Fruit fly (Drosophila melanogaster): ENCODE results near the gene bowl.

The bowl gene

DNA sequence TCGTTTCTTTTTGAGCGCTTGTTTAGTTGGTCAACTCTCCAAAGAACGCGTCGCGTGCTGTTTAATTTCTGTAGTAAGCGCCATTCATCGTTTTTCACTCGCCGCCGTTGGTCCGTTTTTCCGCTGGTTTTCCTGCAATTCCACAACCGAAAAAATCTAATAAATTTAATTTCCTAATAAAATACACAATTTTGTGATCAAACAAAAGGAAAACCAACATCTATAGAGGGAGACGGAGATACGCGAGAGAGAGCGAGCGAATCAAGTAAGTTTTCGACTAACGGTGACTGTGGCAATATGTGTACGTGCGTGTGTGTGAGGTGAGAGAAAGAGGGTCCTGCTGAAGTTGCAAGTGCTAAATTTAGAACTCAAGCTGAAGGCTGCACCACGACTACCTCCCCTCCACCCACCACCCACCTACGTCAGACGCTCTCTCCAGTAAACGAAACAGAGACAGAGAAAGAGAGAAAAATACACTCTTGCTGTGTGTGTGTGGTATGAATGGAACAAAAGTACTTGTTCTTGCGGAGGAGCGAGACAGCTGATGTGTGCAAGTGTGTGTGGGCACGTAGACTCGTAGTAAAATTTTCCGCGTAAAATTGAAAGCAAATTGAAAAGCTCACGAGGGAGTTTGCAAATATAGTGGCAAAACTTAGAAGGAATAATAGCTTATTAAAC lies 32.1 kb downstream of the bowl start, which contains the start of gene Reph (continued):
- no peak for TF ChIP-seq CG10979 (tag; optimal IDR thresholded peaks at IDR 0.05)
- TF ChIP-seq Usf (GFP tag; optimal IDR thresholded peaks at IDR 0.05), result no peak
- no peak for TF ChIP-seq CG7839 (tag; optimal IDR thresholded peaks at IDR 0.05)
- TF ChIP-seq CrebB (tag; optimal IDR thresholded peaks at IDR 0.05), result peak; percentile 49
- TF ChIP-seq disco-r (GFP tag; optimal IDR thresholded peaks at IDR 0.05), result no peak
- no peak for TF ChIP-seq danr (GFP tag; IDR thresholded peaks at IDR 0.05)
- TF ChIP-seq Fer1 (GFP tag; optimal IDR thresholded peaks at IDR 0.05), result peak; percentile 58
- peak; percentile 17 for TF ChIP-seq YL-1 (GFP tag; optimal IDR thresholded peaks at IDR 0.05)
- no peak for TF ChIP-seq dysf (GFP tag; IDR thresholded peaks at IDR 0.05)
- TF ChIP-seq yki (optimal IDR thresholded peaks at IDR 0.05), result peak; percentile 7
- no peak for TF ChIP-seq CG10274 (GFP tag; optimal IDR thresholded peaks at IDR 0.05)
- no peak for TF ChIP-seq pnt (GFP tag; optimal IDR thresholded peaks at IDR 0.05)
- TF ChIP-seq nmo (GFP tag; optimal IDR thresholded peaks at IDR 0.05), result peak; percentile 4
- peak; percentile 88 for TF ChIP-seq CG1832 (GFP tag; optimal IDR thresholded peaks at IDR 0.05)
- TF ChIP-seq Sry-δ (GFP tag; optimal IDR thresholded peaks at IDR 0.05), result no peak
- no peak for TF ChIP-seq CG10959 (GFP tag; IDR thresholded peaks at IDR 0.05)
- no peak for TF ChIP-seq CG2678 (tag; optimal IDR thresholded peaks at IDR 0.05)
- TF ChIP-seq CG11398 (GFP tag; optimal IDR thresholded peaks at IDR 0.05), result no peak
- no peak for TF ChIP-seq Atf3 (GFP tag; optimal IDR thresholded peaks at IDR 0.05)
- TF ChIP-seq dmrt99B (tag; optimal IDR thresholded peaks at IDR 0.05), result no peak
- TF ChIP-seq caup (GFP tag; optimal IDR thresholded peaks at IDR 0.05; ENCODE audit: severe bottlenecking), result peak; percentile 64
- TF ChIP-seq cg (GFP tag; optimal IDR thresholded peaks at IDR 0.05), result peak; percentile 98
- no peak for TF ChIP-seq CG12299 (tag; optimal IDR thresholded peaks at IDR 0.05)
- no peak for TF ChIP-seq CG10147 (GFP tag; optimal IDR thresholded peaks at IDR 0.05)
- TF ChIP-seq gt (GFP tag; IDR thresholded peaks at IDR 0.05), result no peak
- no peak for TF ChIP-seq bigmax (GFP tag; optimal IDR thresholded peaks at IDR 0.05)
- peak; percentile 18 for TF ChIP-seq ewg (GFP tag; optimal IDR thresholded peaks at IDR 0.05)
- TF ChIP-seq Ravus (GFP tag; IDR thresholded peaks at IDR 0.05), result no peak
- TF ChIP-seq Mes4 (GFP tag; optimal IDR thresholded peaks at IDR 0.05), result no peak
- TF ChIP-seq CG4328 (GFP tag; optimal IDR thresholded peaks at IDR 0.05), result no peak
- TF ChIP-seq CG7271 (tag; optimal IDR thresholded peaks at IDR 0.05), result no peak
- no peak for TF ChIP-seq B-H1 (GFP tag; IDR thresholded peaks at IDR 0.05)
- no peak for TF ChIP-seq Lhr (GFP tag; optimal IDR thresholded peaks at IDR 0.05)
- no peak for TF ChIP-seq tin (GFP tag; optimal IDR thresholded peaks at IDR 0.05)
- TF ChIP-seq Ada2b (GFP tag; IDR thresholded peaks at IDR 0.05), result no peak
- peak; percentile 37; the same call in 1 of the 2 replicates for TF ChIP-seq Drgx (GFP tag; IDR thresholded peaks at IDR 0.05)
- no peak for TF ChIP-seq CG6791 (GFP tag; IDR thresholded peaks at IDR 0.05; ENCODE audit: partially characterized antibody)
- no peak for TF ChIP-seq ssp (GFP tag; IDR thresholded peaks at IDR 0.05)
- TF ChIP-seq fd3F (GFP tag; optimal IDR thresholded peaks at IDR 0.05), result no peak
- 0 out of 2 replicates have a peak, but pooled peaks have one; percentile 11 for TF ChIP-seq sob (GFP tag; IDR thresholded peaks at IDR 0.05)
- no peak for TF ChIP-seq CG6254 (GFP tag; optimal IDR thresholded peaks at IDR 0.05)
- no peak for TF ChIP-seq stc (GFP tag; IDR thresholded peaks at IDR 0.05)
- no peak for TF ChIP-seq btn (GFP tag; optimal IDR thresholded peaks at IDR 0.05)
- no peak for TF ChIP-seq slbo (GFP tag; IDR thresholded peaks at IDR 0.05)
- TF ChIP-seq corto (GFP tag; optimal IDR thresholded peaks at IDR 0.05), result no peak
- no peak for TF ChIP-seq hkb (optimal IDR thresholded peaks at IDR 0.05)
- TF ChIP-seq hkb (GFP tag; IDR thresholded peaks at IDR 0.05), result no peak
- TF ChIP-seq CG16815 (GFP tag; optimal IDR thresholded peaks at IDR 0.05), result no peak
- no peak for TF ChIP-seq Antp (GFP tag; optimal IDR thresholded peaks at IDR 0.05)
- no peak for TF ChIP-seq CG4730 (GFP tag; IDR thresholded peaks at IDR 0.05)
- TF ChIP-seq Abd-B (GFP tag; optimal IDR thresholded peaks at IDR 0.05), result no peak

Data from whole organism, embryonic.